Worm (Caenorhabditis elegans): ENCODE measurements around the gene F55B11.7.

Gene F55B11.7

ce11 chrIV:14393838-14394237 lies 28.0 kb downstream of the F55B11.7 start, which contains the start of gene clc-8:
TSS of gene clc-8 (plus strand) at chrIV:14394138.
- TF ChIP-seq ceh-91 (GFP tag; IDR thresholded peaks at IDR 0.05) (no peak), snpc-1.3 (tag; optimal IDR thresholded peaks at IDR 0.05; ENCODE audit: insufficient read depth) (no peak), F22D6.2 (tag; optimal IDR thresholded peaks at IDR 0.05) (no peak), attf-6 (GFP tag; IDR thresholded peaks at IDR 0.05) (no peak), snpc-4 (GFP tag; optimal IDR thresholded peaks at IDR 0.05) (no peak), snpc-4 (tag; optimal IDR thresholded peaks at IDR 0.05) (no peak), atf-7 (tag; optimal IDR thresholded peaks at IDR 0.05) (no peak), nhr-90 (tag; optimal IDR thresholded peaks at IDR 0.05) (no peak), unc-62 (GFP tag; optimal IDR thresholded peaks at IDR 0.05) (no peak), hrde-1 (tag; optimal IDR thresholded peaks at IDR 0.05; ENCODE audit: borderline replicate concordance) (no peak), ceh-40 (GFP tag; IDR thresholded peaks at IDR 0.05) (no peak), lag-1 (GFP tag; IDR thresholded peaks at IDR 0.05) (no peak), ceh-27 (GFP tag; optimal IDR thresholded peaks at IDR 0.05) (no peak)

- TF ChIP-seq F39B2.1 (GFP tag; IDR thresholded peaks at IDR 0.05), result no peak
- no peak for TF ChIP-seq snpc-1.3 (tag; optimal IDR thresholded peaks at IDR 0.05; ENCODE audit: insufficient read depth)
- TF ChIP-seq lin-40 (tag; optimal IDR thresholded peaks at IDR 0.05), result no peak
- no peak for TF ChIP-seq let-526 (GFP tag; IDR thresholded peaks at IDR 0.05)
- TF ChIP-seq him-1 (tag; optimal IDR thresholded peaks at IDR 0.05), result no peak
- no peak for TF ChIP-seq lag-1 (GFP tag; IDR thresholded peaks at IDR 0.05)
- no peak for TF ChIP-seq B0336.3 (GFP tag; IDR thresholded peaks at IDR 0.05)
- TF ChIP-seq B0019.2 (GFP tag; conservative IDR thresholded peaks at IDR 0.05), result no peak
- TF ChIP-seq snpc-1.1 (tag; optimal IDR thresholded peaks at IDR 0.05; ENCODE audit: insufficient read depth), result no peak
- no peak for TF ChIP-seq mel-28 (tag; optimal IDR thresholded peaks at IDR 0.05; ENCODE audit: borderline replicate concordance)
- no peak for TF ChIP-seq attf-5 (GFP tag; optimal IDR thresholded peaks at IDR 0.05)
- TF ChIP-seq D2030.7 (GFP tag; IDR thresholded peaks at IDR 0.05), result no peak
- no peak for TF ChIP-seq tbx-9 (tag; optimal IDR thresholded peaks at IDR 0.05; ENCODE audit: borderline replicate concordance)
- TF ChIP-seq nhr-90 (tag; optimal IDR thresholded peaks at IDR 0.05), result no peak
These were observed 30.1 kb downstream of the F55B11.7 start for ce11 chrIV:14391746-14392145.

ce11 chrIV:14391268-14391667 lies 30.6 kb downstream of the F55B11.7 start:
- TF ChIP-seq fkh-3 (tag; optimal IDR thresholded peaks at IDR 0.05), result no peak
- no peak for TF ChIP-seq atf-7 (tag; optimal IDR thresholded peaks at IDR 0.05)
- no peak for TF ChIP-seq aptf-2 (GFP tag; conservative IDR thresholded peaks at IDR 0.05)
- TF ChIP-seq attf-6 (GFP tag; IDR thresholded peaks at IDR 0.05), result peak; percentile 83
- TF ChIP-seq snpc-4 (GFP tag; optimal IDR thresholded peaks at IDR 0.05), result no peak
- TF ChIP-seq snpc-4 (tag; optimal IDR thresholded peaks at IDR 0.05), result peak in 3 of 4 experiments; percentile 14 to 39 (median 32)

DNA sequence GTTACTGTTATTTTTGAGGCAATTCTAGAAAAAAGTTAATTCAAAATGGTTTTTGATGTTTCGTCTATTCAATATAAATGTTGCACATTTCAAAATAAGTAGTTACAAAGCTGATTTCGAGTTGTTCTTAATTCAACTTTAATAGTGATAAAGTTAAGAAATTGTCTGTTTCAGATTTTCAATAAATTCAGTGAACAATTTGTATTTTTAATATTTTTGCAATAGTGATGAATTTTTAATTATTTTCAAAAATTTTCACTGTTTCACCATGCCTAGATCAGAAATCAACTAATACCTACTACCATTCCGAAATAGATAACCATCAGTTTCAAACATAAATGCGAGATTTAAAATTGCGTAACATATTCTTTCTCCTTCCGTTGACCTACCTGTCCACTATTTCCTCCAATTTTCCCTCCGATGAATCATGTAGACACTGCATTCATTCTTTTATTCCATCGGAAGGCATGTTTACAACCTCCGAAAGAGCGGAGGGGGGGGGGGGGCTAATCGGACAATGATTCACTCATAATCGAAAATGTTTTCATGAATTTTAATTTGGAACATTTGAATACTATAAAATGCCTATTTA lies 31.7 kb downstream of the F55B11.7 start:
- no peak for TF ChIP-seq tlf-1 (GFP tag; optimal IDR thresholded peaks at IDR 0.05)
- TF ChIP-seq snpc-4 (GFP tag; optimal IDR thresholded peaks at IDR 0.05), result no peak
- peak in 3 of 4 experiments; percentile 7 to 61 (median 40) for TF ChIP-seq snpc-4 (tag; optimal IDR thresholded peaks at IDR 0.05)
- TF ChIP-seq ets-4 (GFP tag; optimal IDR thresholded peaks at IDR 0.05), result no peak
- TF ChIP-seq let-526 (GFP tag; IDR thresholded peaks at IDR 0.05), result no peak
- 0 out of 2 replicates have a peak, but pooled peaks have one; percentile 43 for TF ChIP-seq attf-6 (GFP tag; IDR thresholded peaks at IDR 0.05)

ce11 chrIV:14389070-14389469 lies 32.8 kb downstream of the F55B11.7 start:
- no peak for TF ChIP-seq nfyb-1 (GFP tag; IDR thresholded peaks at IDR 0.05)
- no peak for TF ChIP-seq snpc-3.4 (tag; optimal IDR thresholded peaks at IDR 0.05)
- no peak for TF ChIP-seq cebp-2 (GFP tag; IDR thresholded peaks at IDR 0.05)
- TF ChIP-seq fkh-3 (tag; optimal IDR thresholded peaks at IDR 0.05), result no peak
- no peak for TF ChIP-seq ceh-100 (GFP tag; IDR thresholded peaks at IDR 0.05)
- no peak for TF ChIP-seq zim-3 (tag; optimal IDR thresholded peaks at IDR 0.05)
- TF ChIP-seq nfya-1 (tag; optimal IDR thresholded peaks at IDR 0.05; ENCODE audit: borderline replicate concordance, insufficient read depth), result no peak
- TF ChIP-seq hmg-1.2 (GFP tag; IDR thresholded peaks at IDR 0.05), result no peak
- no peak for TF ChIP-seq pbrm-1 (GFP tag; IDR thresholded peaks at IDR 0.05)
- TF ChIP-seq egl-18 (GFP tag; IDR thresholded peaks at IDR 0.05), result no peak
- no peak for TF ChIP-seq hsf-1 (GFP tag; IDR thresholded peaks at IDR 0.05)
- TF ChIP-seq die-1 (tag; optimal IDR thresholded peaks at IDR 0.05), result no peak
- no peak for TF ChIP-seq nfya-2 (GFP tag; IDR thresholded peaks at IDR 0.05)
- no peak for TF ChIP-seq lin-40 (tag; optimal IDR thresholded peaks at IDR 0.05)
- no peak for TF ChIP-seq chd-7 (tag; optimal IDR thresholded peaks at IDR 0.05)
